Worm (Caenorhabditis elegans) whole organism, young adult: ENCODE results near the gene ncs-3.

Experiments used
- B0019.2 ChIP-seq: fragments of 200-800 bp; sonication (Bioruptor generic); conservative IDR thresholded peaks from 2 replicates; pipeline ENCODE4 v1.3.6; 2022; ENCODE audit warnings: missing genetic modification reagents, missing genetic modification characterization, missing compliant biosample characterization
- B0336.3 ChIP-seq: fragments of 200-800 bp; sonication (Bioruptor generic); IDR thresholded peaks from 2 replicates; pipeline ENCODE4 v1.3.6; 2022; ENCODE audit warnings: missing genetic modification characterization, missing compliant biosample characterization
- C17E4.6 ChIP-seq: fragments of 200-800 bp; sonication (Bioruptor generic); IDR thresholded peaks from 2 replicates; pipeline ENCODE4 v1.3.6; 2022; ENCODE audit warnings: missing genetic modification reagents, missing genetic modification characterization, missing compliant biosample characterization
- K12H6.12 ChIP-seq: fragments of 200-800 bp; sonication (Bioruptor generic); optimal IDR thresholded peaks from 2 replicates; lab custom pipeline; 2018; ENCODE audit warnings: mild to moderate bottlenecking, missing genetic modification characterization, missing compliant biosample characterization
- T26A5.8 ChIP-seq: sonication (generic microtip); optimal IDR thresholded peaks from 2 replicates; lab custom pipeline; 2016; ENCODE audit warnings: missing genetic modification characterization, missing compliant biosample characterization
- Y53F4B.3 ChIP-seq: fragments of 200-800 bp; sonication (Bioruptor generic); IDR thresholded peaks from 2 replicates; pipeline ENCODE4 v1.3.6; 2022; ENCODE audit warnings: missing genetic modification reagents, missing genetic modification characterization, missing compliant biosample characterization
- Y56A3A.18 ChIP-seq: fragments of 200-800 bp; sonication (Bioruptor generic); IDR thresholded peaks from 2 replicates; pipeline ENCODE4 v1.3.6; 2022; ENCODE audit warnings: missing genetic modification reagents, missing genetic modification characterization, missing compliant biosample characterization
- Y95B8A.8 ChIP-seq: fragments of 200-800 bp; sonication (Bioruptor generic); IDR thresholded peaks from 2 replicates; pipeline ENCODE4 v1.3.6; 2022; ENCODE audit warnings: missing genetic modification reagents, missing genetic modification characterization, missing compliant biosample characterization
- akir-1 ChIP-seq: fragments of 200-800 bp; sonication (Bioruptor generic); optimal IDR thresholded peaks from 2 replicates; lab custom pipeline; 2018; ENCODE audit warnings: mild to moderate bottlenecking, missing genetic modification characterization, moderate library complexity, missing compliant biosample characterization
- ama-1 ChIP-seq, 3 experiments: fragments of 150-350 bp in 1 of 3; sonication (generic microtip) in 2 of 3; optimal IDR thresholded peaks; 2 replicates each; lab custom pipeline; 2014 to 2018; ENCODE audit warnings: missing biosample characterization in 2 of 3, missing genetic modification characterization in 2 of 3, missing genetic modification reagents in 2 of 3
- aptf-3 ChIP-seq: fragments of 200-800 bp; sonication (Bioruptor generic); IDR thresholded peaks from 2 replicates; pipeline ENCODE4 v1.3.6; 2022; ENCODE audit warnings: missing genetic modification characterization, missing compliant biosample characterization
- atf-7 ChIP-seq: sonication (generic microtip); optimal IDR thresholded peaks from 2 replicates; lab custom pipeline; 2017; ENCODE audit warnings: mild to moderate bottlenecking, missing genetic modification characterization, missing compliant biosample characterization
- athp-1 ChIP-seq: sonication (generic microtip); optimal IDR thresholded peaks from 2 replicates; lab custom pipeline; 2017; ENCODE audit warnings: mild to moderate bottlenecking, missing genetic modification characterization, missing compliant biosample characterization
- attf-3 ChIP-seq: fragments of 200-800 bp; sonication (Bioruptor generic); conservative IDR thresholded peaks from 2 replicates; pipeline ENCODE4 v1.3.6; 2022; ENCODE audit warnings: missing genetic modification reagents, missing genetic modification characterization, missing compliant biosample characterization
- ccch-3 ChIP-seq: fragments of 200-800 bp; sonication (Bioruptor generic); optimal IDR thresholded peaks from 2 replicates; lab custom pipeline; 2018; ENCODE audit warnings: mild to moderate bottlenecking, missing genetic modification characterization, missing compliant biosample characterization
- cebp-2 ChIP-seq: fragments of 200-800 bp; sonication (Bioruptor generic); IDR thresholded peaks from 2 replicates; pipeline ENCODE4 v1.3.6; 2022; ENCODE audit warnings: missing genetic modification characterization, missing compliant biosample characterization
- ceh-40 ChIP-seq: fragments of 200-800 bp; sonication (Bioruptor generic); IDR thresholded peaks from 2 replicates; pipeline ENCODE4 v1.3.6; 2022; ENCODE audit warnings: missing genetic modification characterization, missing compliant biosample characterization
- ceh-58 ChIP-seq: fragments of 200-800 bp; sonication (Bioruptor generic); IDR thresholded peaks from 2 replicates; pipeline ENCODE4 v1.3.6; 2022; ENCODE audit warnings: missing genetic modification characterization, missing compliant biosample characterization
- ceh-91 ChIP-seq: fragments of 200-800 bp; sonication (Bioruptor generic); IDR thresholded peaks from 2 replicates; pipeline ENCODE4 v1.3.6; 2022; ENCODE audit warnings: missing genetic modification reagents, missing genetic modification characterization, missing compliant biosample characterization
- die-1 ChIP-seq: sonication (generic microtip); optimal IDR thresholded peaks from 2 replicates; lab custom pipeline; 2016; ENCODE audit warnings: missing genotype, mild to moderate bottlenecking, missing genetic modification characterization, missing compliant biosample characterization
- dpl-1 ChIP-seq: fragments of 150-350 bp; optimal IDR thresholded peaks from 2 replicates; lab custom pipeline; 2014; ENCODE audit warnings: missing biosample characterization, missing genetic modification reagents, missing genetic modification characterization
- egl-18 ChIP-seq: fragments of 200-800 bp; sonication (Bioruptor generic); IDR thresholded peaks from 2 replicates; pipeline ENCODE4 v1.3.6; 2022; ENCODE audit warnings: missing genetic modification reagents, missing genetic modification characterization, missing compliant biosample characterization
- ets-4 ChIP-seq: fragments of 200-800 bp; sonication (Bioruptor generic); optimal IDR thresholded peaks from 2 replicates; lab custom pipeline; 2018; ENCODE audit warnings: mild to moderate bottlenecking, missing genetic modification characterization, missing compliant biosample characterization
- gei-17 ChIP-seq: fragments of 200-800 bp; sonication (Bioruptor generic); optimal IDR thresholded peaks from 2 replicates; lab custom pipeline; 2018; ENCODE audit warnings: mild to moderate bottlenecking, missing genetic modification characterization, missing compliant biosample characterization
- him-1 ChIP-seq: sonication (generic microtip); optimal IDR thresholded peaks from 2 replicates; lab custom pipeline; 2016; ENCODE audit warnings: missing genotype, missing genetic modification reagents, missing genetic modification characterization, missing compliant biosample characterization
- hrde-1 ChIP-seq: sonication (generic microtip); optimal IDR thresholded peaks from 2 replicates; lab custom pipeline; 2016; ENCODE audit warnings: missing genetic modification characterization, mild to moderate bottlenecking, missing compliant biosample characterization, moderate library complexity, missing genotype, missing genetic modification reagents, borderline replicate concordance
- lag-1 ChIP-seq: fragments of 200-800 bp; sonication (Bioruptor generic); IDR thresholded peaks from 2 replicates; pipeline ENCODE4 v1.3.6; 2022; ENCODE audit warnings: missing genetic modification reagents, missing genetic modification characterization, missing compliant biosample characterization
- lin-35 ChIP-seq, 3 experiments: fragments of 150-350 bp in 2 of 3; sonication (generic microtip) in 1 of 3; optimal IDR thresholded peaks; 2 replicates each; lab custom pipeline; 2014 to 2018; ENCODE audit warnings: missing biosample characterization in 3 of 3, missing genetic modification characterization in 3 of 3, missing genetic modification reagents in 3 of 3
- lin-54 ChIP-seq: fragments of 200-800 bp; sonication (Bioruptor generic); optimal IDR thresholded peaks from 2 replicates; lab custom pipeline; 2018; ENCODE audit warnings: mild to moderate bottlenecking, missing genetic modification characterization, missing compliant biosample characterization
- lsl-1 ChIP-seq: fragments of 200-800 bp; sonication (Bioruptor generic); optimal IDR thresholded peaks from 2 replicates; lab custom pipeline; 2018; ENCODE audit warnings: mild to moderate bottlenecking, missing genetic modification characterization, moderate library complexity, missing compliant biosample characterization
- madf-10 ChIP-seq: sonication (generic microtip); optimal IDR thresholded peaks from 2 replicates; lab custom pipeline; 2016; ENCODE audit warnings: mild to moderate bottlenecking, missing genetic modification characterization, missing compliant biosample characterization
- madf-3 ChIP-seq: fragments of 200-800 bp; sonication (Bioruptor generic); IDR thresholded peaks from 2 replicates; pipeline ENCODE4 v1.3.6; 2022; ENCODE audit warnings: missing genetic modification reagents, missing genetic modification characterization, missing compliant biosample characterization
- mxl-1 ChIP-seq: sonication (generic microtip); optimal IDR thresholded peaks from 2 replicates; lab custom pipeline; 2016; ENCODE audit warnings: missing genetic modification characterization, missing compliant biosample characterization
- nfya-2 ChIP-seq: fragments of 200-800 bp; sonication (Bioruptor generic); IDR thresholded peaks from 2 replicates; pipeline ENCODE4 v1.3.6; 2022; ENCODE audit warnings: missing genetic modification reagents, missing genetic modification characterization, missing compliant biosample characterization
- nhr-179 ChIP-seq: sonication (generic microtip); optimal IDR thresholded peaks from 2 replicates; lab custom pipeline; 2016; ENCODE audit warnings: mild to moderate bottlenecking, missing genetic modification characterization, missing compliant biosample characterization
- rec-8 ChIP-seq, 2 experiments: sonication (generic microtip); optimal IDR thresholded peaks; 2 replicates each; lab custom pipeline; 2016; ENCODE audit warnings: mild to moderate bottlenecking in 2 of 2, missing genetic modification characterization in 2 of 2, missing genetic modification reagents in 2 of 2, missing genotype in 2 of 2, missing biosample characterization in 1 of 2, missing compliant biosample characterization in 1 of 2, moderate library complexity in 1 of 2
- repo-1 ChIP-seq: sonication (generic microtip); optimal IDR thresholded peaks from 2 replicates; lab custom pipeline; 2017; ENCODE audit warnings: mild to moderate bottlenecking, missing genetic modification characterization, missing compliant biosample characterization
- rpc-1 ChIP-seq, 2 experiments: fragments of 150-350 bp in 1 of 2; sonication (generic microtip) in 1 of 2; optimal IDR thresholded peaks; 2 replicates each; lab custom pipeline; 2014 to 2018; ENCODE audit warnings: missing biosample characterization in 1 of 2, missing genetic modification characterization in 1 of 2, missing genetic modification reagents in 1 of 2, missing genotype in 1 of 2
- snpc-4 ChIP-seq, 5 experiments: fragments of 150-350 bp in 1 of 5; sonication (generic microtip) in 4 of 5; optimal IDR thresholded peaks; 2 replicates each; lab custom pipeline; 2014 to 2018; ENCODE audit warnings: missing genetic modification characterization in 5 of 5, missing biosample characterization in 3 of 5, antibody characterized with exemption in 2 of 5, mild to moderate bottlenecking in 2 of 5, missing compliant biosample characterization in 2 of 5, missing genotype in 2 of 5, moderate library complexity in 2 of 5, missing genetic modification reagents in 1 of 5
- tbp1 ChIP-seq: fragments of 200-800 bp; sonication (Bioruptor generic); optimal IDR thresholded peaks from 2 replicates; lab custom pipeline; 2018; ENCODE audit warnings: mild to moderate bottlenecking, missing genetic modification characterization, missing compliant biosample characterization
- unc-130 ChIP-seq: sonication (generic microtip); optimal IDR thresholded peaks from 2 replicates; lab custom pipeline; 2016; ENCODE audit warnings: missing genetic modification reagents, missing genetic modification characterization, missing compliant biosample characterization
- unc-62 ChIP-seq: fragments of 150-350 bp; optimal IDR thresholded peaks from 2 replicates; lab custom pipeline; 2014; ENCODE audit warnings: missing biosample characterization, missing genetic modification reagents, missing genetic modification characterization
- zfh-2 ChIP-seq: fragments of 200-800 bp; sonication (Bioruptor generic); conservative IDR thresholded peaks from 2 replicates; pipeline ENCODE4 v1.3.6; 2022; ENCODE audit warnings: missing genetic modification reagents, missing genetic modification characterization, missing compliant biosample characterization
- ztf-22 ChIP-seq: fragments of 200-800 bp; sonication (Bioruptor generic); optimal IDR thresholded peaks from 2 replicates; lab custom pipeline; 2018; ENCODE audit warnings: mild to moderate bottlenecking, missing genetic modification characterization, moderate library complexity, missing compliant biosample characterization
- ztf-25 ChIP-seq: fragments of 200-800 bp; sonication (Bioruptor generic); IDR thresholded peaks from 2 replicates; pipeline ENCODE4 v1.3.6; 2022; ENCODE audit warnings: missing genetic modification reagents, missing genetic modification characterization, missing compliant biosample characterization
- ztf-26 ChIP-seq: sonication (generic microtip); optimal IDR thresholded peaks from 2 replicates; lab custom pipeline; 2017; ENCODE audit warnings: missing genetic modification characterization, missing compliant biosample characterization

Gene ncs-3

ce11 chrX:1010627-1011452 lies 43.0 kb upstream of the ncs-3 start (continued):
- TF ChIP-seq Y56A3A.18 (GFP tag; lab: Robert Waterston, UW) (0 out of 2 replicates have a peak, but pooled peaks have one; percentile 20), Y53F4B.3 (GFP tag; lab: Robert Waterston, UW) (no peak), zfh-2 (GFP tag; lab: Robert Waterston, UW) (peak; percentile 63), B0336.3 (peak; percentile 63), atf-7 (tag; lab: Kevin White, UChicago) (peak; percentile 37), attf-3 (GFP tag; lab: Robert Waterston, UW) (no peak), dpl-1 (GFP tag; lab: Kevin White, UChicago) (no peak), egl-18 (no peak), lin-35 (GFP tag; optimal IDR thresholded peaks at IDR 0.05; lab: Kevin White, UChicago) (no peak), madf-3 (peak; percentile 34; the same call in 1 of the 2 replicates), unc-130 (GFP tag; lab: Kevin White, UChicago) (no peak), ccch-3 (GFP tag; lab: Kevin White, UChicago) (no peak), athp-1 (tag; lab: Kevin White, UChicago) (no peak), akir-1 (no peak), ztf-25 (GFP tag; lab: Robert Waterston, UW) (0 out of 2 replicates have a peak, but pooled peaks have one; percentile 17), ztf-26 (tag; lab: Kevin White, UChicago) (peak; percentile 64), nhr-179 (tag; lab: Kevin White, UChicago) (no peak), him-1 (tag; lab: Kevin White, UChicago) (no peak), snpc-4 (GFP tag; optimal IDR thresholded peaks at IDR 0.05; lab: Kevin White, UChicago) (no peak), snpc-4 (tag; optimal IDR thresholded peaks at IDR 0.05; lab: Kevin White, UChicago) (no peak), ama-1 (optimal IDR thresholded peaks at IDR 0.05; lab: Kevin White, UChicago) (peak; percentile 56), ama-1 (GFP tag; optimal IDR thresholded peaks at IDR 0.05; lab: Kevin White, UChicago) (no peak), die-1 (tag; lab: Kevin White, UChicago) (no peak), rpc-1 (optimal IDR thresholded peaks at IDR 0.05; lab: Kevin White, UChicago) (no peak), rpc-1 (tag; optimal IDR thresholded peaks at IDR 0.05; lab: Kevin White, UChicago) (no peak), mxl-1 (no peak), ets-4 (GFP tag; lab: Kevin White, UChicago) (no peak), C17E4.6 (GFP tag; lab: Robert Waterston, UW) (no peak), T26A5.8 (tag; lab: Kevin White, UChicago) (no peak), ceh-40 (GFP tag; lab: Robert Waterston, UW) (no peak), ceh-58 (GFP tag; lab: Robert Waterston, UW) (no peak), nfya-2 (GFP tag; lab: Robert Waterston, UW) (no peak), tbp1 (GFP tag; lab: Kevin White, UChicago) (peak; percentile 62), aptf-3 (GFP tag; lab: Robert Waterston, UW) (no peak), Y95B8A.8 (0 out of 2 replicates have a peak, but pooled peaks have one; percentile 44), ceh-91 (GFP tag; lab: Robert Waterston, UW) (no peak), cebp-2 (GFP tag; lab: Robert Waterston, UW) (no peak), madf-10 (tag; lab: Kevin White, UChicago) (peak; percentile 29), ztf-22 (GFP tag; lab: Kevin White, UChicago) (peak; percentile 67), lin-54 (GFP tag; lab: Kevin White, UChicago) (no peak), K12H6.12 (tag; lab: Kevin White, UChicago) (peak; percentile 13), lsl-1 (GFP tag; lab: Kevin White, UChicago) (no peak), B0019.2 (GFP tag; lab: Robert Waterston, UW) (no peak), rec-8 (tag; optimal IDR thresholded peaks at IDR 0.05; lab: Kevin White, UChicago) (peak in 1 of 2 experiments; percentile 15), repo-1 (tag; lab: Kevin White, UChicago) (peak; percentile 45), lag-1 (no peak), unc-62 (GFP tag; lab: Kevin White, UChicago) (no peak), gei-17 (GFP tag; lab: Kevin White, UChicago) (peak; percentile 45), hrde-1 (tag; lab: Kevin White, UChicago) (no peak)
